Worm (Caenorhabditis elegans) whole organism, midembryonic: ENCODE results near the gene ZK418.13.

ENCODE experiments used
- T22C8.4 ChIP-seq: fragments of 200-800 bp; sonication (Bioruptor generic); IDR thresholded peaks from 2 replicates; pipeline ENCODE4 v1.3.6; 2022; ENCODE audit warnings: missing genetic modification characterization, missing compliant biosample characterization
- flt-1 ChIP-seq: fragments of 200-800 bp; sonication (Bioruptor generic); IDR thresholded peaks from 2 replicates; pipeline ENCODE4 v1.3.6; 2022; ENCODE audit warnings: missing genetic modification characterization, missing compliant biosample characterization
- med-1 ChIP-seq: sonication (generic microtip); optimal IDR thresholded peaks from 2 replicates; lab custom pipeline; 2017; ENCODE audit warnings: missing genetic modification characterization, mild to moderate bottlenecking, missing compliant biosample characterization, antibody characterized with exemption, missing genetic modification reagents; ENCODE audit not compliant: insufficient read depth
- ref-1 ChIP-seq: fragments of 200-800 bp; sonication (Bioruptor generic); conservative IDR thresholded peaks from 2 replicates; pipeline ENCODE4 v1.3.6; 2022; ENCODE audit warnings: missing genetic modification reagents, missing genetic modification characterization, missing compliant biosample characterization
- ztf-29 ChIP-seq: fragments of 200-800 bp; sonication (Bioruptor generic); IDR thresholded peaks from 2 replicates; pipeline ENCODE4 v1.3.6; 2022; ENCODE audit warnings: missing genetic modification reagents, missing genetic modification characterization, missing compliant biosample characterization

DNA sequence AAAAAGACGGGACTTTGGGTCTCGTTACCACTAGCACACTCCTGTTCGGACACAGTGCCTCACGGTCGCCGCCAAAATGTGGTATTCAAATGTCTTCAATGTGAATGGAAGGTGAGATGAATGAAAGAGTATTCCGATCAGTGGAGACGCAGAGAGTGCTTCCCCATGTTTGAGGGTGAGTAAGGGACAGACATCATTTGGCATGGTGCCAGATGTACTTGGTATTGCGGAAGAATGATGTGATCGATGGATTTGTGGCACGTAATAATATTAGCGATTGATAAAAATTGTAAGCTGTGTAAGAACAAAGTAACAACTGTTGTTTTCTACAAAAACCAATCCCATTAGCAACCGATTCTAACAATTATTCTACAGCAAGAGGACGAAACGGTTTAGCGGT, 44.2 kb downstream of the ZK418.13 start:
- TF ChIP-seq ztf-29 (GFP tag; lab: Robert Waterston, UW) (no peak), ref-1 (GFP tag; lab: Robert Waterston, UW) (no peak), med-1 (no peak), flt-1 (GFP tag; lab: Robert Waterston, UW) (no peak), T22C8.4 (GFP tag; lab: Robert Waterston, UW) (no peak)
